Worm (Caenorhabditis elegans) whole organism, L3 larva: ENCODE results near the gene col-17.

Experiments
- R02D3.7 ChIP-seq: fragments of 150-350 bp; optimal IDR thresholded peaks from 2 replicates; lab custom pipeline; 2014; ENCODE audit warnings: missing biosample characterization, missing genetic modification characterization
- nhr-23 ChIP-seq: fragments of 150-350 bp; optimal IDR thresholded peaks from 2 replicates; lab custom pipeline; 2014; ENCODE audit warnings: missing biosample characterization, missing genetic modification reagents, missing genetic modification characterization
- unc-39 ChIP-seq: sonication (generic microtip); optimal IDR thresholded peaks from 4 replicates; lab custom pipeline; 2017; ENCODE audit warnings: missing biosample characterization, missing genetic modification characterization

DNA sequence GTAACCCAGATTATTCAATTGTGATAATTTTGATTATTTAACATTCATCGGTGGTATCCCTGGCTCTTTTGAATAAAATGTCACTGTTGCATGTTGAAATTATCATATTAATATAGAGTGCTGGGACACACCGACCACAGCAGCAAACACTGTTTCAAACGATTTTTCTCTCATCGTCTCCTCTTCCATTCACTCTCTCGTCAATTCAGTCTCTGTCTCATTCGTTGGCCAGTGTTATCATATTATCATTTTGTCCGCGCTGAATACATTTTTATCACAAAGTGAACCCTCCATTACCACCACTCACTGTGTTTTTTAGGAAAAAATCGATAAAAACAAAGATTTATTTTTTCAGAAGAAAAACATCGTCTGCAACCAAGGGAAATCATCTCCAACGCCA is 10.3 kb downstream of the col-17 start:
- no peak for TF ChIP-seq unc-39 (tag; lab: Kevin White, UChicago)
- TF ChIP-seq nhr-23 (tag; lab: Kevin White, UChicago): no peak
- TF ChIP-seq R02D3.7 (tag; lab: Kevin White, UChicago): no peak
